Worm (Caenorhabditis elegans): Measurements from ENCODE around the gene F56D6.11.

ce11 chrIV:3904620-3905019 is 1.7 kb downstream of the F56D6.11 start, which contains the start of gene F56D6.21:
- no peak for TF ChIP-seq ztf-11 (tag; optimal IDR thresholded peaks at IDR 0.05)
- no peak for TF ChIP-seq zag-1 (tag; optimal IDR thresholded peaks at IDR 0.05)
- TF ChIP-seq nhr-28 (tag; optimal IDR thresholded peaks at IDR 0.05), result no peak
